Fruit fly (Drosophila melanogaster) Kc167 (cell line): ENCODE data around the gene CG18179.

Experiments
- Myc ChIP-seq: fragments of >200 bp; optimal IDR thresholded peaks from 2 replicates; lab custom pipeline; 2017; ENCODE audit warnings: missing external identifiers
- Sin3A ChIP-seq: fragments of >200 bp; optimal IDR thresholded peaks from 2 replicates; lab custom pipeline; 2018; ENCODE audit warnings: missing external identifiers
- h ChIP-seq: fragments of >200 bp; optimal IDR thresholded peaks from 3 replicates; lab custom pipeline; 2018; ENCODE audit warnings: missing external identifiers
- insv ChIP-seq: fragments of >200 bp; optimal IDR thresholded peaks from 3 replicates; lab custom pipeline; 2018; ENCODE audit warnings: missing external identifiers
- psq ChIP-seq: fragments of >200 bp; optimal IDR thresholded peaks from 2 replicates; lab custom pipeline; 2017; ENCODE audit warnings: missing external identifiers
- ttk ChIP-seq: sonication (Bioruptor generic); optimal IDR thresholded peaks from 2 replicates; lab custom pipeline; 2017; ENCODE audit warnings: missing external identifiers

dm6 chr3L:9615443-9616141 lies 23.5 kb upstream of the CG18179 start:
- no peak for TF ChIP-seq h (lab: Kevin White, UChicago)
- no peak for TF ChIP-seq psq (lab: Kevin White, UChicago)
- TF ChIP-seq ttk (lab: Kevin White, UChicago): no peak
- TF ChIP-seq Myc (lab: Kevin White, UChicago): no peak
- TF ChIP-seq insv (lab: Kevin White, UChicago): no peak
- no peak for TF ChIP-seq Sin3A (lab: Kevin White, UChicago)
